Fruit fly (Drosophila melanogaster) whole organism, embryonic: ENCODE data around the gene CG14568.

Experiments
- BtbVII ChIP-seq: fragments of 200-800 bp; sonication (Bioruptor generic); optimal IDR thresholded peaks from 3 replicates; lab custom pipeline; 2017; ENCODE audit warnings: missing biosample characterization, mild to moderate bottlenecking, missing genetic modification characterization
- CG10209 ChIP-seq: fragments of 200-800 bp; sonication (Bioruptor generic); optimal IDR thresholded peaks from 3 replicates; lab custom pipeline; 2017; ENCODE audit warnings: missing biosample characterization, mild to moderate bottlenecking, missing genetic modification characterization, missing genetic modification reagents
- CG11695 ChIP-seq: fragments of 200-800 bp; sonication (Bioruptor generic); IDR thresholded peaks from 3 replicates; pipeline ENCODE4 v1.3.6; 2022; ENCODE audit warnings: missing biosample characterization, missing genetic modification characterization
- CG12219 ChIP-seq: fragments of 200-800 bp; sonication (Bioruptor generic); optimal IDR thresholded peaks from 3 replicates; lab custom pipeline; 2018; ENCODE audit warnings: missing biosample characterization, mild to moderate bottlenecking, missing genetic modification characterization
- CG12659 ChIP-seq: fragments of 200-800 bp; sonication (Bioruptor generic); optimal IDR thresholded peaks from 3 replicates; lab custom pipeline; 2017; ENCODE audit warnings: mild to moderate bottlenecking, missing biosample characterization, missing genetic modification reagents, missing genetic modification characterization
- CG13894 ChIP-seq: fragments of 200-800 bp; sonication (Bioruptor generic); optimal IDR thresholded peaks from 3 replicates; lab custom pipeline; 2018; ENCODE audit warnings: missing biosample characterization, mild to moderate bottlenecking, missing genetic modification characterization, moderate library complexity
- CG17612 ChIP-seq: fragments of 200-800 bp; sonication (Bioruptor generic); IDR thresholded peaks from 2 replicates; pipeline ENCODE4 v1.3.6; 2022; ENCODE audit warnings: missing biosample characterization, missing genetic modification characterization
- CG31365 ChIP-seq: fragments of 200-800 bp; sonication (Bioruptor generic); optimal IDR thresholded peaks from 2 replicates; lab custom pipeline; 2018; ENCODE audit warnings: missing biosample characterization, mild to moderate bottlenecking, missing genetic modification characterization
- CG9797 ChIP-seq: fragments of 200-800 bp; sonication (Bioruptor generic); optimal IDR thresholded peaks from 3 replicates; lab custom pipeline; 2018; ENCODE audit warnings: missing biosample characterization, mild to moderate bottlenecking, missing genetic modification characterization
- Gsc ChIP-seq: fragments of 200-800 bp; sonication (Bioruptor generic); IDR thresholded peaks from 2 replicates; pipeline ENCODE4 v1.3.6; 2022; ENCODE audit warnings: missing biosample characterization, missing genetic modification characterization
- wek ChIP-seq: fragments of 200-800 bp; sonication (Bioruptor generic); optimal IDR thresholded peaks from 3 replicates; lab custom pipeline; 2018; ENCODE audit warnings: missing biosample characterization, mild to moderate bottlenecking, missing genetic modification characterization, moderate library complexity

DNA sequence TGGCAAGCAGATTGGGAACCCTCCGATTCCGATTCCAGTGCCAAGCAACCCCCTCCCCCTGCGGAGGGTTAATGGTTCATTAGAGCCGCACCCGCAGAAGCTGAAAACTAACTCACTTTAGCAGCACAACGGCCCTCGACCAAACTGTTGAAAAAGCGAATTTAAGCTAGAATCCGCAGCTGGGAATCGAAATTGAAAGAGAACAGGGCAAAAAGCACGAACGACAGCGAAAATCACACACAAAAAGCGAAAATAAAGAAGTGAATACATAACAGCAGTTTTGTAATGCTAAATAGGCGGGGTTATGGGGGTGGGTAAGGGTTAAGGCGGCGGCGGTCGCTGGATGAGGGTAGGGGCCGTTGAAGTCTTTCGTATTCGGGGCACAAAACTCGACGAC, 5.6 kb downstream of the CG14568 start:
- TF ChIP-seq CG12659: no peak
- no peak for TF ChIP-seq CG31365 (tag; lab: Kevin White, UChicago)
- no peak for TF ChIP-seq CG17612 (GFP tag; lab: Robert Waterston, UW)
- TF ChIP-seq CG12219 (GFP tag; lab: Kevin White, UChicago): no peak
- TF ChIP-seq CG10209 (GFP tag; lab: Kevin White, UChicago): no peak
- no peak for TF ChIP-seq wek
- no peak for TF ChIP-seq Gsc
- no peak for TF ChIP-seq BtbVII (GFP tag; lab: Kevin White, UChicago)
- TF ChIP-seq CG13894 (tag; lab: Kevin White, UChicago): no peak
- TF ChIP-seq CG9797 (GFP tag; lab: Kevin White, UChicago): no peak
- no peak for TF ChIP-seq CG11695 (GFP tag; lab: Robert Waterston, UW)
